Fruit fly (Drosophila melanogaster) whole organism, pupa: Measurements from ENCODE around the gene CG14120.

Experiments
- CG10348 ChIP-seq: fragments of 200-800 bp; sonication (Bioruptor generic); IDR thresholded peaks from 2 replicates; pipeline ENCODE4 v1.3.6; 2022; ENCODE audit warnings: missing biosample characterization, missing genetic modification characterization
- CG13204 ChIP-seq: fragments of 200-800 bp; sonication (Bioruptor generic); optimal IDR thresholded peaks from 2 replicates; lab custom pipeline; 2018; ENCODE audit warnings: missing biosample characterization, mild to moderate bottlenecking, missing genetic modification characterization, moderate library complexity
- CG14655 ChIP-seq: fragments of 200-800 bp; sonication (Bioruptor generic); optimal IDR thresholded peaks from 3 replicates; lab custom pipeline; 2017; ENCODE audit warnings: mild to moderate bottlenecking, missing biosample characterization, missing genetic modification reagents, missing genetic modification characterization
- CG15710 ChIP-seq: fragments of 200-800 bp; sonication (Bioruptor generic); optimal IDR thresholded peaks from 2 replicates; lab custom pipeline; 2018; ENCODE audit warnings: missing biosample characterization, mild to moderate bottlenecking, missing genetic modification characterization, moderate library complexity
- CG17806 ChIP-seq: fragments of 200-800 bp; sonication (Bioruptor generic); optimal IDR thresholded peaks from 2 replicates; lab custom pipeline; 2018; ENCODE audit warnings: missing biosample characterization, mild to moderate bottlenecking, missing genetic modification characterization, moderate library complexity
- CG32121 ChIP-seq: fragments of 200-800 bp; sonication (Bioruptor generic); IDR thresholded peaks from 2 replicates; pipeline ENCODE4 v1.3.6; 2022; ENCODE audit warnings: missing biosample characterization, missing genetic modification characterization
- CG34367 ChIP-seq: fragments of 200-800 bp; sonication (Bioruptor generic); optimal IDR thresholded peaks from 2 replicates; lab custom pipeline; 2018; ENCODE audit warnings: missing biosample characterization, mild to moderate bottlenecking, missing genetic modification characterization
- CG8159 ChIP-seq: fragments of 200-800 bp; sonication (Bioruptor generic); optimal IDR thresholded peaks from 3 replicates; lab custom pipeline; 2018; ENCODE audit warnings: missing biosample characterization, mild to moderate bottlenecking, missing genetic modification characterization, moderate library complexity
- D1 ChIP-seq: fragments of 200-800 bp; sonication (Bioruptor generic); optimal IDR thresholded peaks from 2 replicates; lab custom pipeline; 2018; ENCODE audit warnings: missing biosample characterization, mild to moderate bottlenecking, missing genetic modification characterization, moderate library complexity
- EcR ChIP-seq: fragments of 200-800 bp; sonication (Bioruptor generic); optimal IDR thresholded peaks from 3 replicates; lab custom pipeline; 2019; ENCODE audit warnings: missing biosample characterization, missing genetic modification characterization, mild to moderate bottlenecking, moderate library complexity, missing genetic modification reagents
- Ets98B ChIP-seq: fragments of 200-800 bp; sonication (Bioruptor generic); IDR thresholded peaks from 2 replicates; pipeline ENCODE4 v1.3.6; 2022; ENCODE audit warnings: missing biosample characterization, missing genetic modification characterization
- Pif1A ChIP-seq: fragments of 200-800 bp; sonication (Bioruptor generic); optimal IDR thresholded peaks from 3 replicates; lab custom pipeline; 2016; ENCODE audit warnings: missing biosample characterization, missing genetic modification characterization
- gl ChIP-seq: fragments of 200-800 bp; sonication (Bioruptor generic); optimal IDR thresholded peaks from 2 replicates; lab custom pipeline; 2018; ENCODE audit warnings: missing biosample characterization, mild to moderate bottlenecking, missing genetic modification characterization
- rn ChIP-seq: fragments of 200-800 bp; sonication (Bioruptor generic); IDR thresholded peaks from 2 replicates; pipeline ENCODE4 v1.3.6; 2022; ENCODE audit warnings: missing biosample characterization, missing genetic modification characterization

dm6 chr3L:12915431-12915830, 30.6 kb downstream of the CG14120 start:
- TF ChIP-seq CG13204 (GFP tag; lab: Kevin White, UChicago), result peak; percentile 63
- TF ChIP-seq rn (GFP tag; lab: Robert Waterston, UW), result no peak
- no peak for TF ChIP-seq CG10348 (GFP tag; lab: Robert Waterston, UW)
- TF ChIP-seq Ets98B (GFP tag; lab: Robert Waterston, UW), result no peak
- TF ChIP-seq CG32121 (GFP tag; lab: Robert Waterston, UW), result no peak; the same call in 1 of the 2 replicates
- TF ChIP-seq CG14655 (GFP tag; lab: Kevin White, UChicago), result no peak
- TF ChIP-seq CG8159, result peak; percentile 33
- TF ChIP-seq EcR, result no peak
- no peak for TF ChIP-seq D1 (tag; lab: Kevin White, UChicago)
- no peak for TF ChIP-seq Pif1A (GFP tag; lab: Kevin White, UChicago)
- peak; percentile 62 for TF ChIP-seq CG34367 (tag; lab: Kevin White, UChicago)
- TF ChIP-seq CG15710 (tag; lab: Kevin White, UChicago), result peak; percentile 83
- no peak for TF ChIP-seq gl (tag; lab: Kevin White, UChicago)
- TF ChIP-seq CG17806 (tag; lab: Kevin White, UChicago), result no peak
